Worm (Caenorhabditis elegans) whole organism, young adult: Measurements from ENCODE around the gene F56C3.9.

Source experiments
- B0019.2 ChIP-seq: fragments of 200-800 bp; sonication (Bioruptor generic); conservative IDR thresholded peaks from 2 replicates; pipeline ENCODE4 v1.3.6; 2022; ENCODE audit warnings: missing genetic modification reagents, missing genetic modification characterization, missing compliant biosample characterization
- B0035.1 ChIP-seq: sonication (generic microtip); optimal IDR thresholded peaks from 2 replicates; lab custom pipeline; 2016; ENCODE audit warnings: missing genetic modification characterization, mild to moderate bottlenecking, missing compliant biosample characterization, missing genotype, missing genetic modification reagents
- B0261.1 ChIP-seq: sonication (generic microtip); optimal IDR thresholded peaks from 2 replicates; lab custom pipeline; 2016; ENCODE audit warnings: mild to moderate bottlenecking, missing genetic modification characterization, moderate library complexity, missing compliant biosample characterization
- F10E7.11 ChIP-seq: sonication (generic microtip); optimal IDR thresholded peaks from 2 replicates; lab custom pipeline; 2017; ENCODE audit warnings: mild to moderate bottlenecking, missing genetic modification characterization, moderate library complexity, missing compliant biosample characterization
- F23B12.7 ChIP-seq: sonication (generic microtip); optimal IDR thresholded peaks from 2 replicates; lab custom pipeline; 2017; ENCODE audit warnings: missing genetic modification characterization, mild to moderate bottlenecking, missing compliant biosample characterization, antibody characterized with exemption, moderate library complexity; ENCODE audit not compliant: insufficient read depth
- F33H1.4 ChIP-seq: fragments of 200-800 bp; sonication (Bioruptor generic); IDR thresholded peaks from 2 replicates; pipeline ENCODE4 v1.3.6; 2022; ENCODE audit warnings: missing genetic modification reagents, missing genetic modification characterization, missing compliant biosample characterization
- F37B4.10 ChIP-seq: fragments of 200-800 bp; sonication (Bioruptor generic); IDR thresholded peaks from 2 replicates; pipeline ENCODE4 v1.3.6; 2022; ENCODE audit warnings: missing genetic modification characterization, missing compliant biosample characterization
- F39B2.1 ChIP-seq: fragments of 200-800 bp; sonication (Bioruptor generic); IDR thresholded peaks from 2 replicates; pipeline ENCODE4 v1.3.6; 2022; ENCODE audit warnings: missing genetic modification reagents, missing genetic modification characterization, missing compliant biosample characterization
- F49E8.2 ChIP-seq: sonication (generic microtip); optimal IDR thresholded peaks from 3 replicates; lab custom pipeline; 2017; ENCODE audit warnings: missing genetic modification characterization, mild to moderate bottlenecking, missing compliant biosample characterization, antibody characterized with exemption, moderate library complexity; ENCODE audit not compliant: insufficient read depth
- F52B5.7 ChIP-seq: sonication (generic microtip); optimal IDR thresholded peaks from 2 replicates; lab custom pipeline; 2016; ENCODE audit warnings: mild to moderate bottlenecking, missing genetic modification characterization, missing compliant biosample characterization
- F55B11.4 ChIP-seq: sonication (generic microtip); optimal IDR thresholded peaks from 2 replicates; lab custom pipeline; 2016; ENCODE audit warnings: missing compliant biosample characterization, missing genetic modification characterization, borderline replicate concordance; ENCODE audit not compliant: insufficient read depth
- F57A8.1 ChIP-seq: fragments of 200-800 bp; sonication (Bioruptor generic); optimal IDR thresholded peaks from 2 replicates; lab custom pipeline; 2018; ENCODE audit warnings: mild to moderate bottlenecking, missing genetic modification characterization, moderate library complexity, missing compliant biosample characterization
- T07F8.4 ChIP-seq: sonication (generic microtip); optimal IDR thresholded peaks from 2 replicates; lab custom pipeline; 2016; ENCODE audit warnings: mild to moderate bottlenecking, missing genetic modification characterization, moderate library complexity, missing compliant biosample characterization
- Y53F4B.3 ChIP-seq: fragments of 200-800 bp; sonication (Bioruptor generic); IDR thresholded peaks from 2 replicates; pipeline ENCODE4 v1.3.6; 2022; ENCODE audit warnings: missing genetic modification reagents, missing genetic modification characterization, missing compliant biosample characterization
- Y53G8AR.9 ChIP-seq: fragments of 200-800 bp; sonication (Bioruptor generic); conservative IDR thresholded peaks from 2 replicates; pipeline ENCODE4 v1.3.6; 2022; ENCODE audit warnings: missing genetic modification reagents, missing genetic modification characterization, missing compliant biosample characterization
- Y56A3A.18 ChIP-seq: fragments of 200-800 bp; sonication (Bioruptor generic); IDR thresholded peaks from 2 replicates; pipeline ENCODE4 v1.3.6; 2022; ENCODE audit warnings: missing genetic modification reagents, missing genetic modification characterization, missing compliant biosample characterization
- Y79H2A.3 ChIP-seq: fragments of 200-800 bp; sonication (Bioruptor generic); conservative IDR thresholded peaks from 2 replicates; pipeline ENCODE4 v1.3.6; 2022; ENCODE audit warnings: missing genetic modification reagents, missing genetic modification characterization, missing compliant biosample characterization
- Y95B8A.8 ChIP-seq: fragments of 200-800 bp; sonication (Bioruptor generic); IDR thresholded peaks from 2 replicates; pipeline ENCODE4 v1.3.6; 2022; ENCODE audit warnings: missing genetic modification reagents, missing genetic modification characterization, missing compliant biosample characterization
- aptf-2 ChIP-seq: fragments of 200-800 bp; sonication (Bioruptor generic); conservative IDR thresholded peaks from 2 replicates; pipeline ENCODE4 v1.3.6; 2022; ENCODE audit warnings: missing genetic modification reagents, missing genetic modification characterization, missing compliant biosample characterization
- attf-5 ChIP-seq: fragments of 200-800 bp; sonication (Bioruptor generic); optimal IDR thresholded peaks from 2 replicates; lab custom pipeline; 2018; ENCODE audit warnings: mild to moderate bottlenecking, missing genetic modification characterization, missing compliant biosample characterization
- attf-6 ChIP-seq: fragments of 200-800 bp; sonication (Bioruptor generic); IDR thresholded peaks from 2 replicates; pipeline ENCODE4 v1.3.6; 2022; ENCODE audit warnings: missing genetic modification reagents, missing genetic modification characterization, missing compliant biosample characterization
- bed-1 ChIP-seq: fragments of 200-800 bp; sonication (Bioruptor generic); IDR thresholded peaks from 2 replicates; pipeline ENCODE4 v1.3.6; 2022; ENCODE audit warnings: missing genetic modification reagents, missing genetic modification characterization, missing compliant biosample characterization
- cebp-2 ChIP-seq: fragments of 200-800 bp; sonication (Bioruptor generic); IDR thresholded peaks from 2 replicates; pipeline ENCODE4 v1.3.6; 2022; ENCODE audit warnings: missing genetic modification characterization, missing compliant biosample characterization
- ceh-58 ChIP-seq: fragments of 200-800 bp; sonication (Bioruptor generic); IDR thresholded peaks from 2 replicates; pipeline ENCODE4 v1.3.6; 2022; ENCODE audit warnings: missing genetic modification characterization, missing compliant biosample characterization
- ceh-79 ChIP-seq: sonication (generic microtip); optimal IDR thresholded peaks from 2 replicates; lab custom pipeline; 2017; ENCODE audit warnings: mild to moderate bottlenecking, missing genetic modification characterization, missing compliant biosample characterization
- die-1 ChIP-seq: sonication (generic microtip); optimal IDR thresholded peaks from 2 replicates; lab custom pipeline; 2016; ENCODE audit warnings: missing genotype, mild to moderate bottlenecking, missing genetic modification characterization, missing compliant biosample characterization
- dox-1 ChIP-seq: fragments of 200-800 bp; sonication (Bioruptor generic); IDR thresholded peaks from 2 replicates; pipeline ENCODE4 v1.3.6; 2022; ENCODE audit warnings: missing genetic modification reagents, missing genetic modification characterization, missing compliant biosample characterization
- ets-4 ChIP-seq: fragments of 200-800 bp; sonication (Bioruptor generic); optimal IDR thresholded peaks from 2 replicates; lab custom pipeline; 2018; ENCODE audit warnings: mild to moderate bottlenecking, missing genetic modification characterization, missing compliant biosample characterization
- gei-17 ChIP-seq: fragments of 200-800 bp; sonication (Bioruptor generic); optimal IDR thresholded peaks from 2 replicates; lab custom pipeline; 2018; ENCODE audit warnings: mild to moderate bottlenecking, missing genetic modification characterization, missing compliant biosample characterization
- hmg-1.2 ChIP-seq: fragments of 200-800 bp; sonication (Bioruptor generic); IDR thresholded peaks from 2 replicates; pipeline ENCODE4 v1.3.6; 2022; ENCODE audit warnings: missing genetic modification reagents, missing genetic modification characterization, missing compliant biosample characterization
- hrde-1 ChIP-seq: sonication (generic microtip); optimal IDR thresholded peaks from 2 replicates; lab custom pipeline; 2016; ENCODE audit warnings: missing genetic modification characterization, mild to moderate bottlenecking, missing compliant biosample characterization, moderate library complexity, missing genotype, missing genetic modification reagents, borderline replicate concordance
- lin-40 ChIP-seq: sonication (generic microtip); optimal IDR thresholded peaks from 2 replicates; lab custom pipeline; 2016; ENCODE audit warnings: missing genetic modification characterization, mild to moderate bottlenecking, missing compliant biosample characterization, missing genotype, missing genetic modification reagents
- lin-54 ChIP-seq: fragments of 200-800 bp; sonication (Bioruptor generic); optimal IDR thresholded peaks from 2 replicates; lab custom pipeline; 2018; ENCODE audit warnings: mild to moderate bottlenecking, missing genetic modification characterization, missing compliant biosample characterization
- mxl-1 ChIP-seq: sonication (generic microtip); optimal IDR thresholded peaks from 2 replicates; lab custom pipeline; 2016; ENCODE audit warnings: missing genetic modification characterization, missing compliant biosample characterization
- nfya-1 ChIP-seq: sonication (generic microtip); optimal IDR thresholded peaks from 2 replicates; lab custom pipeline; 2017; ENCODE audit warnings: antibody characterized with exemption, missing compliant biosample characterization, missing genetic modification characterization, borderline replicate concordance; ENCODE audit not compliant: insufficient read depth
- pha-4 ChIP-seq: fragments of 150-350 bp; sonication (generic microtip); optimal IDR thresholded peaks from 2 replicates; lab custom pipeline; 2014; ENCODE audit warnings: missing biosample characterization, missing genetic modification reagents, missing genetic modification characterization
- rec-8 ChIP-seq, 2 experiments: sonication (generic microtip); optimal IDR thresholded peaks; 2 replicates each; lab custom pipeline; 2016; ENCODE audit warnings: mild to moderate bottlenecking in 2 of 2, missing genetic modification characterization in 2 of 2, missing genetic modification reagents in 2 of 2, missing genotype in 2 of 2, missing biosample characterization in 1 of 2, missing compliant biosample characterization in 1 of 2, moderate library complexity in 1 of 2
- sdz-38 ChIP-seq: sonication (generic microtip); optimal IDR thresholded peaks from 2 replicates; lab custom pipeline; 2016; ENCODE audit warnings: missing genotype, missing genetic modification characterization, missing compliant biosample characterization
- snpc-1.3 ChIP-seq: sonication (generic microtip); optimal IDR thresholded peaks from 2 replicates; lab custom pipeline; 2017; ENCODE audit warnings: missing genetic modification characterization, mild to moderate bottlenecking, missing compliant biosample characterization, antibody characterized with exemption, moderate library complexity, missing genotype, missing genetic modification reagents; ENCODE audit not compliant: insufficient read depth
- snpc-3.4 ChIP-seq: sonication (generic microtip); optimal IDR thresholded peaks from 2 replicates; lab custom pipeline; 2017; ENCODE audit warnings: missing genetic modification characterization, mild to moderate bottlenecking, missing compliant biosample characterization, antibody characterized with exemption, moderate library complexity, missing genotype, missing genetic modification reagents
- snpc-4 ChIP-seq, 5 experiments: fragments of 150-350 bp in 1 of 5; sonication (generic microtip) in 4 of 5; optimal IDR thresholded peaks; 2 replicates each; lab custom pipeline; 2014 to 2018; ENCODE audit warnings: missing genetic modification characterization in 5 of 5, missing biosample characterization in 3 of 5, antibody characterized with exemption in 2 of 5, mild to moderate bottlenecking in 2 of 5, missing compliant biosample characterization in 2 of 5, missing genotype in 2 of 5, moderate library complexity in 2 of 5, missing genetic modification reagents in 1 of 5
- xnd-1 ChIP-seq: sonication (generic microtip); optimal IDR thresholded peaks from 2 replicates; lab custom pipeline; 2016; ENCODE audit warnings: missing genotype, missing genetic modification reagents, missing genetic modification characterization, missing compliant biosample characterization
- zfh-2 ChIP-seq: fragments of 200-800 bp; sonication (Bioruptor generic); conservative IDR thresholded peaks from 2 replicates; pipeline ENCODE4 v1.3.6; 2022; ENCODE audit warnings: missing genetic modification reagents, missing genetic modification characterization, missing compliant biosample characterization
- zim-3 ChIP-seq: sonication (generic microtip); optimal IDR thresholded peaks from 2 replicates; lab custom pipeline; 2017; ENCODE audit warnings: mild to moderate bottlenecking, missing genetic modification characterization, moderate library complexity, missing compliant biosample characterization
- ztf-22 ChIP-seq: fragments of 200-800 bp; sonication (Bioruptor generic); optimal IDR thresholded peaks from 2 replicates; lab custom pipeline; 2018; ENCODE audit warnings: mild to moderate bottlenecking, missing genetic modification characterization, moderate library complexity, missing compliant biosample characterization
- ztf-28 ChIP-seq: fragments of 200-800 bp; sonication (Bioruptor generic); IDR thresholded peaks from 2 replicates; pipeline ENCODE4 v1.3.6; 2022; ENCODE audit warnings: missing genetic modification reagents, missing genetic modification characterization, missing compliant biosample characterization

The F56C3.9 gene

ce11 chrX:1389382-1389983 is 4.3 kb downstream of the F56C3.9 start (continued):
- TF ChIP-seq lin-54 (GFP tag; lab: Kevin White, UChicago) = peak; percentile 74
- TF ChIP-seq sdz-38 (tag; lab: Kevin White, UChicago) = no peak
- TF ChIP-seq mxl-1 (tag; lab: Kevin White, UChicago) = no peak
- no peak for TF ChIP-seq Y79H2A.3 (GFP tag; lab: Robert Waterston, UW)
- peak; percentile 90 for TF ChIP-seq Y53G8AR.9
- no peak for TF ChIP-seq snpc-4 (GFP tag; optimal IDR thresholded peaks at IDR 0.05; lab: Kevin White, UChicago)
- peak; percentile 41 to 81 (median 69) for TF ChIP-seq snpc-4 (tag; optimal IDR thresholded peaks at IDR 0.05; lab: Kevin White, UChicago)
- TF ChIP-seq F52B5.7 (tag; lab: Kevin White, UChicago) = peak; percentile 47
- no peak for TF ChIP-seq zim-3 (tag; lab: Kevin White, UChicago)
- peak; percentile 83 for TF ChIP-seq B0035.1
- TF ChIP-seq pha-4 (tag; lab: Kevin White, UChicago) = no peak
- TF ChIP-seq T07F8.4 (tag; lab: Kevin White, UChicago) = peak; percentile 68
- TF ChIP-seq ztf-22 (GFP tag; lab: Kevin White, UChicago) = no peak
- TF ChIP-seq ceh-79 = peak; percentile 48
- TF ChIP-seq F55B11.4 (tag; lab: Kevin White, UChicago) = no peak
- TF ChIP-seq ztf-28 (GFP tag; lab: Robert Waterston, UW) = no peak
- no peak for TF ChIP-seq F49E8.2 (tag; lab: Kevin White, UChicago)
- TF ChIP-seq B0261.1 = peak; percentile 47
- no peak for TF ChIP-seq F33H1.4
- no peak for TF ChIP-seq zfh-2 (GFP tag; lab: Robert Waterston, UW)
- TF ChIP-seq aptf-2 (GFP tag; lab: Robert Waterston, UW) = no peak
- peak; percentile 3 for TF ChIP-seq snpc-3.4 (tag; lab: Kevin White, UChicago)
- TF ChIP-seq ceh-58 (GFP tag; lab: Robert Waterston, UW) = no peak
- TF ChIP-seq rec-8 (tag; optimal IDR thresholded peaks at IDR 0.05; lab: Kevin White, UChicago) = peak in 1 of 2 experiments; percentile 43
- TF ChIP-seq gei-17 (GFP tag; lab: Kevin White, UChicago) = peak; percentile 96
- peak; percentile 90 for TF ChIP-seq dox-1
- peak; percentile 27 for TF ChIP-seq ets-4 (GFP tag; lab: Kevin White, UChicago)
- TF ChIP-seq nfya-1 (tag; lab: Kevin White, UChicago) = no peak
- TF ChIP-seq hmg-1.2 (GFP tag; lab: Robert Waterston, UW) = peak; percentile 77
- TF ChIP-seq F39B2.1 (GFP tag; lab: Robert Waterston, UW) = no peak
- TF ChIP-seq attf-5 = no peak
- TF ChIP-seq bed-1 (GFP tag; lab: Robert Waterston, UW) = no peak
- no peak for TF ChIP-seq hrde-1
- no peak for TF ChIP-seq xnd-1
- TF ChIP-seq F37B4.10 (GFP tag; lab: Robert Waterston, UW) = 0 out of 2 replicates have a peak, but pooled peaks have one; percentile 84
- no peak for TF ChIP-seq Y53F4B.3 (GFP tag; lab: Robert Waterston, UW)
- no peak for TF ChIP-seq Y95B8A.8
- no peak for TF ChIP-seq snpc-1.3 (tag; lab: Kevin White, UChicago)
- TF ChIP-seq F23B12.7 (tag; lab: Kevin White, UChicago) = peak; percentile 86
- TF ChIP-seq lin-40 (tag; lab: Kevin White, UChicago) = peak; percentile 99
- TF ChIP-seq Y56A3A.18 (GFP tag; lab: Robert Waterston, UW) = peak; percentile 97
- TF ChIP-seq die-1 (tag; lab: Kevin White, UChicago) = no peak
- TF ChIP-seq attf-6 = no peak
- TF ChIP-seq cebp-2 = peak; percentile 81
- TF ChIP-seq F10E7.11 (tag; lab: Kevin White, UChicago) = peak; percentile 71
- no peak for TF ChIP-seq B0019.2 (GFP tag; lab: Robert Waterston, UW)
- no peak for TF ChIP-seq F57A8.1 (GFP tag; lab: Kevin White, UChicago)
